Fruit fly (Drosophila melanogaster) whole organism, embryonic: ENCODE data around the gene Ythdc1.
A peak's percentile ranks its signal among the peaks of the same experiment; 100 is the strongest.

Experiments
- Antp ChIP-seq: fragments of 200-800 bp; sonication (Bioruptor generic); optimal IDR thresholded peaks from 3 replicates; lab custom pipeline; 2016; ENCODE audit warnings: missing biosample characterization, missing genetic modification characterization
- B-H1 ChIP-seq: fragments of 200-800 bp; sonication (Bioruptor generic); IDR thresholded peaks from 3 replicates; pipeline ENCODE4 v1.3.6; 2022; ENCODE audit warnings: missing biosample characterization, missing genetic modification characterization
- Bteb2 ChIP-seq: fragments of 200-800 bp; sonication (Bioruptor generic); optimal IDR thresholded peaks from 2 replicates; lab custom pipeline; 2016; ENCODE audit warnings: missing biosample characterization, missing genetic modification characterization
- CG10366 ChIP-seq: fragments of 200-800 bp; sonication (Bioruptor generic); IDR thresholded peaks from 2 replicates; pipeline ENCODE4 v1.3.6; 2022; ENCODE audit warnings: missing biosample characterization, missing genetic modification characterization
- CG10462 ChIP-seq: fragments of 200-800 bp; sonication (Bioruptor generic); optimal IDR thresholded peaks from 2 replicates; lab custom pipeline; 2016; ENCODE audit warnings: missing biosample characterization, missing genetic modification characterization
- CG12236 ChIP-seq: fragments of 200-800 bp; sonication (Bioruptor generic); optimal IDR thresholded peaks from 2 replicates; lab custom pipeline; 2016; ENCODE audit warnings: missing biosample characterization, missing genetic modification characterization
- CG13424 ChIP-seq: fragments of 200-800 bp; sonication (Bioruptor generic); optimal IDR thresholded peaks from 2 replicates; lab custom pipeline; 2019; ENCODE audit warnings: missing biosample characterization, mild to moderate bottlenecking, missing genetic modification characterization, moderate library complexity
- CG14965 ChIP-seq: fragments of 200-800 bp; sonication (Bioruptor generic); optimal IDR thresholded peaks from 2 replicates; lab custom pipeline; 2016; ENCODE audit warnings: missing biosample characterization, missing genetic modification characterization, borderline replicate concordance
- CG17829 ChIP-seq: fragments of 200-800 bp; optimal IDR thresholded peaks from 2 replicates; lab custom pipeline; 2019; ENCODE audit warnings: missing biosample characterization, mild to moderate bottlenecking, missing genetic modification characterization, moderate library complexity
- CG2199 ChIP-seq: fragments of 200-800 bp; sonication (Bioruptor generic); IDR thresholded peaks from 3 replicates; pipeline ENCODE4 v1.3.6; 2022; ENCODE audit warnings: missing biosample characterization, missing genetic modification characterization
- CG31224 ChIP-seq: fragments of 200-800 bp; sonication (Bioruptor generic); IDR thresholded peaks from 2 replicates; pipeline ENCODE4 v1.3.6; 2022; ENCODE audit warnings: missing biosample characterization, missing genetic modification characterization
- CG32767 ChIP-seq: fragments of 200-800 bp; sonication (Bioruptor generic); IDR thresholded peaks from 2 replicates; pipeline ENCODE4 v1.3.6; 2022; ENCODE audit warnings: missing biosample characterization, missing genetic modification characterization
- CG4404 ChIP-seq: fragments of 200-800 bp; sonication (Bioruptor generic); IDR thresholded peaks from 2 replicates; pipeline ENCODE4 v1.3.6; 2022; ENCODE audit warnings: missing biosample characterization, missing genetic modification characterization
- CG4617 ChIP-seq: fragments of 200-800 bp; sonication (Bioruptor generic); optimal IDR thresholded peaks from 3 replicates; lab custom pipeline; 2016; ENCODE audit warnings: missing biosample characterization, missing genetic modification characterization, borderline replicate concordance
- CG4854 ChIP-seq: fragments of 200-800 bp; sonication (Bioruptor generic); optimal IDR thresholded peaks from 2 replicates; lab custom pipeline; 2016; ENCODE audit warnings: missing biosample characterization, missing genetic modification characterization, inconsistent platforms
- CG7786 ChIP-seq: fragments of 200-800 bp; sonication (Bioruptor generic); optimal IDR thresholded peaks from 2 replicates; lab custom pipeline; 2016; ENCODE audit warnings: missing biosample characterization, missing genetic modification characterization
- CG8388 ChIP-seq: fragments of 200-800 bp; sonication (Bioruptor generic); optimal IDR thresholded peaks from 2 replicates; lab custom pipeline; 2019; ENCODE audit warnings: missing biosample characterization, mild to moderate bottlenecking, missing genetic modification characterization, moderate library complexity
- CG9797 ChIP-seq: fragments of 200-800 bp; sonication (Bioruptor generic); optimal IDR thresholded peaks from 3 replicates; lab custom pipeline; 2018; ENCODE audit warnings: missing biosample characterization, mild to moderate bottlenecking, missing genetic modification characterization
- Drgx ChIP-seq: fragments of 200-800 bp; sonication (Bioruptor generic); IDR thresholded peaks from 2 replicates; pipeline ENCODE4 v1.3.6; 2022; ENCODE audit warnings: missing biosample characterization, missing genetic modification characterization
- HmgZ ChIP-seq: fragments of 200-800 bp; sonication (Bioruptor generic); optimal IDR thresholded peaks from 2 replicates; lab custom pipeline; 2018; ENCODE audit warnings: missing biosample characterization, mild to moderate bottlenecking, missing genetic modification characterization
- MTF-1 ChIP-seq: fragments of 200-800 bp; sonication (Bioruptor generic); optimal IDR thresholded peaks from 2 replicates; lab custom pipeline; 2018; ENCODE audit warnings: missing biosample characterization, mild to moderate bottlenecking, missing genetic modification characterization, borderline replicate concordance
- Optix ChIP-seq: fragments of 200-800 bp; sonication (Bioruptor generic); IDR thresholded peaks from 3 replicates; pipeline ENCODE4 v1.3.6; 2022; ENCODE audit warnings: missing biosample characterization, missing genetic modification characterization
- Sry-δ ChIP-seq: fragments of 200-800 bp; sonication (Bioruptor generic); optimal IDR thresholded peaks from 2 replicates; lab custom pipeline; 2016; ENCODE audit warnings: missing biosample characterization, missing genetic modification characterization
- TFAM ChIP-seq: fragments of 200-800 bp; sonication (Bioruptor generic); optimal IDR thresholded peaks from 2 replicates; lab custom pipeline; 2017; ENCODE audit warnings: missing biosample characterization, missing genetic modification characterization, inconsistent platforms
- caup ChIP-seq: fragments of 200-800 bp; sonication (Bioruptor generic); optimal IDR thresholded peaks from 3 replicates; lab custom pipeline; 2017; ENCODE audit warnings: missing biosample characterization, mild to moderate bottlenecking, missing genetic modification characterization, moderate library complexity; ENCODE audit not compliant: severe bottlenecking
- fd64A ChIP-seq: fragments of 200-800 bp; sonication (Bioruptor generic); optimal IDR thresholded peaks from 3 replicates; lab custom pipeline; 2018; ENCODE audit warnings: missing biosample characterization, mild to moderate bottlenecking, missing genetic modification characterization
- fru ChIP-seq: fragments of >200 bp; optimal IDR thresholded peaks from 2 replicates; lab custom pipeline; 2017
- gro ChIP-seq: fragments of 200-800 bp; sonication (Bioruptor generic); optimal IDR thresholded peaks from 2 replicates; lab custom pipeline; 2016; ENCODE audit warnings: missing biosample characterization, missing genetic modification characterization
- gsb ChIP-seq: fragments of 200-800 bp; sonication (Bioruptor generic); IDR thresholded peaks from 2 replicates; pipeline ENCODE4 v1.3.6; 2022; ENCODE audit warnings: missing biosample characterization, missing genetic modification characterization
- h ChIP-seq: fragments of >200 bp; optimal IDR thresholded peaks from 2 replicates; lab custom pipeline; 2017
- hb ChIP-seq: fragments of 200-800 bp; sonication (Bioruptor generic); IDR thresholded peaks from 3 replicates; pipeline ENCODE4 v1.3.6; 2022; ENCODE audit warnings: missing biosample characterization, missing genetic modification characterization; ENCODE audit not compliant: partially characterized antibody
- ind ChIP-seq: fragments of 200-800 bp; sonication (Bioruptor generic); optimal IDR thresholded peaks from 3 replicates; lab custom pipeline; 2016; ENCODE audit warnings: missing biosample characterization, missing genetic modification characterization
- jigr1 ChIP-seq: fragments of 200-800 bp; sonication (Bioruptor generic); IDR thresholded peaks from 3 replicates; pipeline ENCODE4 v1.3.6; 2022; ENCODE audit warnings: missing biosample characterization, missing genetic modification characterization
- jumu ChIP-seq: fragments of 200-800 bp; sonication (Bioruptor generic); optimal IDR thresholded peaks from 3 replicates; lab custom pipeline; 2016; ENCODE audit warnings: missing biosample characterization, missing genetic modification characterization
- klu ChIP-seq: fragments of 200-800 bp; sonication (Bioruptor generic); IDR thresholded peaks from 2 replicates; pipeline ENCODE4 v1.3.6; 2022; ENCODE audit warnings: missing biosample characterization, missing genetic modification characterization
- kni ChIP-seq: fragments of 200-800 bp; sonication (Bioruptor generic); optimal IDR thresholded peaks from 3 replicates; lab custom pipeline; 2017; ENCODE audit warnings: mild to moderate bottlenecking, missing biosample characterization, missing genetic modification reagents, missing genetic modification characterization
- lov ChIP-seq, 2 experiments: fragments of 200-800 bp in 1 of 2; fragments of >200 bp in 1 of 2; sonication (Bioruptor generic) in 1 of 2; IDR thresholded peaks in 1 of 2; optimal IDR thresholded peaks in 1 of 2; 2 replicates in 1 of 2; 3 replicates in 1 of 2; pipeline versions ENCODE4 v1.3.6 to Lab custom; 2017 to 2022; ENCODE audit warnings: missing biosample characterization in 1 of 2, missing genetic modification characterization in 1 of 2
- mam ChIP-seq: fragments of 200-800 bp; sonication (Bioruptor generic); optimal IDR thresholded peaks from 3 replicates; lab custom pipeline; 2016; ENCODE audit warnings: missing biosample characterization, missing genetic modification characterization
- nerfin-2 ChIP-seq: fragments of 200-800 bp; sonication (Bioruptor generic); IDR thresholded peaks from 2 replicates; pipeline ENCODE4 v1.3.6; 2022; ENCODE audit warnings: missing biosample characterization, missing genetic modification characterization; ENCODE audit not compliant: partially characterized antibody
- repo ChIP-seq: fragments of 200-800 bp; sonication (Bioruptor generic); optimal IDR thresholded peaks from 2 replicates; lab custom pipeline; 2016; ENCODE audit warnings: missing biosample characterization, missing genetic modification characterization
- row ChIP-seq: fragments of 200-800 bp; sonication (Bioruptor generic); IDR thresholded peaks from 3 replicates; pipeline ENCODE4 v1.3.6; 2022; ENCODE audit warnings: missing biosample characterization, missing genetic modification characterization
- run ChIP-seq: fragments of 200-800 bp; sonication (Bioruptor generic); optimal IDR thresholded peaks from 3 replicates; lab custom pipeline; 2018; ENCODE audit warnings: missing biosample characterization, mild to moderate bottlenecking, missing genetic modification characterization
- slbo ChIP-seq: fragments of 200-800 bp; sonication (Bioruptor generic); IDR thresholded peaks from 2 replicates; pipeline ENCODE4 v1.3.6; 2022; ENCODE audit warnings: missing biosample characterization, missing genetic modification characterization
- so ChIP-seq: fragments of 200-800 bp; sonication (Bioruptor generic); IDR thresholded peaks from 3 replicates; pipeline ENCODE4 v1.3.6; 2022; ENCODE audit warnings: missing biosample characterization, missing genetic modification characterization
- ssp ChIP-seq: fragments of 200-800 bp; sonication (Bioruptor generic); IDR thresholded peaks from 2 replicates; pipeline ENCODE4 v1.3.6; 2022; ENCODE audit warnings: missing biosample characterization, missing genetic modification characterization
- stc ChIP-seq: fragments of 200-800 bp; sonication (Bioruptor generic); IDR thresholded peaks from 2 replicates; pipeline ENCODE4 v1.3.6; 2022; ENCODE audit warnings: missing biosample characterization, missing genetic modification characterization
- toy ChIP-seq: fragments of 200-800 bp; sonication (Bioruptor generic); IDR thresholded peaks from 2 replicates; pipeline ENCODE4 v1.3.6; 2022; ENCODE audit warnings: missing biosample characterization, missing genetic modification characterization
- tup ChIP-seq: fragments of 200-800 bp; sonication (Bioruptor generic); optimal IDR thresholded peaks from 2 replicates; lab custom pipeline; 2016; ENCODE audit warnings: missing biosample characterization, mild to moderate bottlenecking, missing genetic modification characterization, moderate library complexity
- z ChIP-seq: fragments of 200-800 bp; sonication (Bioruptor generic); IDR thresholded peaks from 3 replicates; pipeline ENCODE4 v1.3.6; 2022; ENCODE audit warnings: missing biosample characterization, missing genetic modification characterization

Gene Ythdc1

dm6 chr3L:3394854-3395723 lies 21.1 kb upstream of the Ythdc1 start (continued):
- peak; percentile 83 for TF ChIP-seq CG14965 (GFP tag; lab: Kevin White, UChicago)
- TF ChIP-seq HmgZ = peak; percentile 6
- TF ChIP-seq CG12236 (GFP tag; lab: Kevin White, UChicago) = peak; percentile 94
- peak; percentile 54 for TF ChIP-seq run (tag; lab: Kevin White, UChicago)
- no peak for TF ChIP-seq nerfin-2 (GFP tag; lab: Robert Waterston, UW)
- TF ChIP-seq fd64A (GFP tag; lab: Kevin White, UChicago) = peak; percentile 85
- TF ChIP-seq CG17829 (tag; lab: Kevin White, UChicago) = peak; percentile 84
- peak; percentile 95 for TF ChIP-seq CG4404 (GFP tag; lab: Robert Waterston, UW)
- TF ChIP-seq mam (GFP tag; lab: Kevin White, UChicago) = peak; percentile 70
- TF ChIP-seq CG8388 (GFP tag; lab: Kevin White, UChicago) = peak; percentile 91
- peak; percentile 79 for TF ChIP-seq repo (GFP tag; lab: Kevin White, UChicago)
- no peak for TF ChIP-seq h (lab: Kevin White, UChicago)
- TF ChIP-seq jigr1 = peak; percentile 85
- TF ChIP-seq row (GFP tag; lab: Robert Waterston, UW) = peak; percentile 84
- TF ChIP-seq slbo (GFP tag; lab: Robert Waterston, UW) = peak; percentile 46
- peak; percentile 83 for TF ChIP-seq jumu (GFP tag; lab: Kevin White, UChicago)
- peak; percentile 67; the same call in 2 of the 3 replicates for TF ChIP-seq z (GFP tag; lab: Robert Waterston, UW)
- TF ChIP-seq klu (GFP tag; lab: Robert Waterston, UW) = peak; percentile 57; the same call in 1 of the 2 replicates
- no peak for TF ChIP-seq gsb (GFP tag; lab: Robert Waterston, UW)
- TF ChIP-seq Drgx (GFP tag; lab: Robert Waterston, UW) = peak; percentile 81
- peak; percentile 73 for TF ChIP-seq TFAM (GFP tag; lab: Kevin White, UChicago)
- TF ChIP-seq CG10462 (GFP tag; lab: Kevin White, UChicago) = peak; percentile 93
- peak; percentile 80 for TF ChIP-seq stc (GFP tag; lab: Robert Waterston, UW)
- peak; percentile 67 for TF ChIP-seq CG4854
- TF ChIP-seq Optix (GFP tag; lab: Robert Waterston, UW) = peak; percentile 96
- TF ChIP-seq CG4617 (GFP tag; lab: Kevin White, UChicago) = peak; percentile 88
- TF ChIP-seq Antp (GFP tag; lab: Kevin White, UChicago) = peak; percentile 93
- peak; percentile 84 for TF ChIP-seq CG13424 (tag; lab: Kevin White, UChicago)
- TF ChIP-seq CG2199 (GFP tag; lab: Robert Waterston, UW) = peak; percentile 64
- TF ChIP-seq Bteb2 = peak; percentile 45
- no peak for TF ChIP-seq lov (optimal IDR thresholded peaks at IDR 0.05; lab: Kevin White, UChicago)
- TF ChIP-seq lov (GFP tag; IDR thresholded peaks at IDR 0.05; lab: Robert Waterston, UW) = peak; percentile 98
- peak; percentile 73 for TF ChIP-seq MTF-1 (GFP tag; lab: Kevin White, UChicago)
- TF ChIP-seq gro (GFP tag; lab: Kevin White, UChicago) = no peak
- peak; percentile 98 for TF ChIP-seq kni (GFP tag; lab: Kevin White, UChicago)
- TF ChIP-seq CG9797 (GFP tag; lab: Kevin White, UChicago) = peak; percentile 31
- TF ChIP-seq ssp (GFP tag; lab: Robert Waterston, UW) = peak; percentile 77
- peak; percentile 44; the same call in 1 of the 2 replicates for TF ChIP-seq toy (GFP tag; lab: Robert Waterston, UW)
- peak; percentile 85 for TF ChIP-seq CG7786 (GFP tag; lab: Kevin White, UChicago)
- peak; percentile 73 for TF ChIP-seq ind
- TF ChIP-seq Sry-δ (GFP tag; lab: Kevin White, UChicago) = peak; percentile 56
- peak; percentile 49 for TF ChIP-seq caup (GFP tag; lab: Kevin White, UChicago)
- TF ChIP-seq CG10366 (GFP tag; lab: Robert Waterston, UW) = peak; percentile 83
- 0 out of 3 replicates have a peak, but pooled peaks have one; percentile 38 for TF ChIP-seq hb
- peak; percentile 81 for TF ChIP-seq tup (GFP tag; lab: Kevin White, UChicago)
- peak; percentile 51; the same call in 1 of the 2 replicates for TF ChIP-seq CG31224 (GFP tag; lab: Robert Waterston, UW)
- peak; percentile 51; the same call in 2 of the 3 replicates for TF ChIP-seq so (GFP tag; lab: Robert Waterston, UW)
- peak; percentile 83 for TF ChIP-seq CG32767 (GFP tag; lab: Robert Waterston, UW)
- peak; percentile 86 for TF ChIP-seq B-H1 (GFP tag; lab: Robert Waterston, UW)
- TF ChIP-seq fru (lab: Kevin White, UChicago) = no peak
